Fruit fly (Drosophila melanogaster): ENCODE results near the gene CG17597.

Gene CG17597

dm6 chr2L:18789773-18790385 is 41.1 kb downstream of the CG17597 start:
- TF ChIP-seq gl (tag; optimal IDR thresholded peaks at IDR 0.05) (no peak), CG32121 (GFP tag; IDR thresholded peaks at IDR 0.05) (no peak), CG13204 (GFP tag; optimal IDR thresholded peaks at IDR 0.05) (no peak), CG17806 (tag; optimal IDR thresholded peaks at IDR 0.05) (no peak), CG10348 (GFP tag; IDR thresholded peaks at IDR 0.05) (no peak), rn (GFP tag; IDR thresholded peaks at IDR 0.05) (no peak), CG15710 (tag; optimal IDR thresholded peaks at IDR 0.05) (no peak), Pif1A (GFP tag; optimal IDR thresholded peaks at IDR 0.05) (no peak), CG8301 (tag; optimal IDR thresholded peaks at IDR 0.05) (no peak), D1 (tag; optimal IDR thresholded peaks at IDR 0.05) (no peak)

- TF ChIP-seq Snoo (tag; optimal IDR thresholded peaks at IDR 0.05) (no peak), CG17806 (tag; optimal IDR thresholded peaks at IDR 0.05) (no peak), CG14655 (GFP tag; optimal IDR thresholded peaks at IDR 0.05) (no peak), Pif1A (GFP tag; optimal IDR thresholded peaks at IDR 0.05) (no peak), CG34367 (tag; optimal IDR thresholded peaks at IDR 0.05) (no peak), CG10348 (GFP tag; IDR thresholded peaks at IDR 0.05) (no peak), Pif1B (GFP tag; optimal IDR thresholded peaks at IDR 0.05) (no peak), CG32121 (GFP tag; IDR thresholded peaks at IDR 0.05) (no peak), fd96Ca (GFP tag; IDR thresholded peaks at IDR 0.05) (no peak), gl (tag; optimal IDR thresholded peaks at IDR 0.05) (no peak), Ets98B (GFP tag; IDR thresholded peaks at IDR 0.05) (no peak)
Observed at dm6 chr2L:18788953-18789352, 42.0 kb downstream of the CG17597 start.

DNA sequence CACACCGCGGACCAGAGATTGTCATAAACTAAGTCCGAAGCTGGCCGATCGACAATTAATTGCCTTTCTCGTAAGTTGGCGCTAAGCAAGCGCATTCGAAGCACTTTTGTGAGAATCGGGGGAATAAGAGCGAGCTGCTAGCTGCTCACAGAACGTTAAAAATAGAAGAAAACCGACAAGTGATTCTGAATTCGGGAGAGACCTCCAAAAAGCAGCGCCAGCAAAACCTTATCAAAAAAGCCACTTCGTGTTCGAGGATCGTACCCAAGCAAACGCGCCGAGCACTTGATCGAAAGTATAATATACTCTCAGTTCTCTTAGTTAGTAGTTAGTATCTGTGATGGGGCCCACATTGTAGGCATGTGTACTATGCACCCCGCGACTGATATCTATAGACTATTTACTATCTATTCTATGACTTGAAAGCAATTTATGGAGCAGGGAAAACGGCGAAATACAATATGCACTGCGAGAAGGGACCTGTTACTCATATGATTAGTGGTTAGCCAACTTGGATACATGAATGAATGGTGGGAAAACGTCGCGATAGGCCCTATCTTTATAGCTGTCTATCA is 43.5 kb downstream of the CG17597 start:
- TF ChIP-seq gl (tag; optimal IDR thresholded peaks at IDR 0.05) (no peak), CG17806 (tag; optimal IDR thresholded peaks at IDR 0.05) (no peak), Pif1A (GFP tag; optimal IDR thresholded peaks at IDR 0.05) (no peak), rn (GFP tag; IDR thresholded peaks at IDR 0.05) (no peak), CG14655 (GFP tag; optimal IDR thresholded peaks at IDR 0.05) (no peak), CG10348 (GFP tag; IDR thresholded peaks at IDR 0.05) (no peak), CG34367 (tag; optimal IDR thresholded peaks at IDR 0.05) (no peak), CG8301 (tag; optimal IDR thresholded peaks at IDR 0.05) (no peak), CG13204 (GFP tag; optimal IDR thresholded peaks at IDR 0.05) (no peak), Snoo (tag; optimal IDR thresholded peaks at IDR 0.05) (no peak), Ets98B (GFP tag; IDR thresholded peaks at IDR 0.05) (no peak), EcR (GFP tag; optimal IDR thresholded peaks at IDR 0.05) (no peak), CG8159 (tag; optimal IDR thresholded peaks at IDR 0.05) (no peak), fd96Ca (GFP tag; IDR thresholded peaks at IDR 0.05) (no peak), CG12605 (GFP tag; IDR thresholded peaks at IDR 0.05) (no peak), D1 (tag; optimal IDR thresholded peaks at IDR 0.05) (no peak), CG32121 (GFP tag; IDR thresholded peaks at IDR 0.05) (no peak), Pif1B (GFP tag; optimal IDR thresholded peaks at IDR 0.05) (no peak), CG15710 (tag; optimal IDR thresholded peaks at IDR 0.05) (no peak)

dm6 chr2L:18785026-18785600 is 45.8 kb downstream of the CG17597 start:
- TF ChIP-seq Pif1B (GFP tag; optimal IDR thresholded peaks at IDR 0.05): no peak

DNA sequence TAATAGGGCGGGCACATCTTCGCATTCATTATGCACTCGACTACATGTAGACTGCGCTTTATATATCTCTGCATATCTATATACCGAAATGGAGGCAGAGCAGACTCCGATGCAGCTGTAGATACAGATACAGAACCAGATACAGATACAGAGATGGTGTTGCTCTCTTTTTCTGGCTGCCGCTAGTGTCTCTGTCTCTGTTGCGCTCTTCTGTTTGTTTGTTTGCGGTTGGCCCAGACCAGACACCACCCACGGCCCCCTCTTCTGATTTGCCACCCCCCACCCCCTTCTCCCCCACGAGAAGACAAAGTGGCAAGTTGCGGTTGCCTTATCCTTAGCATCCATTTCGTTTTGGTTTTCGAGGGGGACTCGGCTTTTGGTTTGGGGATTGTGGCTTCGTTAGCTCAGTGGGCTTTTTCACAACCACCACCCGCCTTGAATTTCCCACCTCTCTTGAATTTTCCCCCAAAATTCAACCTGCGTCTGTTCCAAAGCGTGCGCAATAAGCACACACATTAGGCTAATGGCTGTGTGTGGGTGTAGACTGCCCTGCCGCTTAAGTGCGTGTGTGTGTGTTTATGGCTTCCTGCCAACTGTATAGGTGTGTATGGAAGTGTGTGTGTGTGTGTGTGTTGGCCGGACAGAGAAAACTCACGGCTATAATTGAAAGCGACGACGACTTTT is 47.5 kb downstream of the CG17597 start:
- no peak for TF ChIP-seq EcR (GFP tag; optimal IDR thresholded peaks at IDR 0.05)
- no peak for TF ChIP-seq CG14655 (GFP tag; optimal IDR thresholded peaks at IDR 0.05)
- no peak for TF ChIP-seq CG13204 (GFP tag; optimal IDR thresholded peaks at IDR 0.05)
- no peak for TF ChIP-seq CG8301 (tag; optimal IDR thresholded peaks at IDR 0.05)
- no peak for TF ChIP-seq Pif1A (GFP tag; optimal IDR thresholded peaks at IDR 0.05)
- TF ChIP-seq CG4496 (GFP tag; IDR thresholded peaks at IDR 0.05): no peak
- TF ChIP-seq CG17806 (tag; optimal IDR thresholded peaks at IDR 0.05): no peak
- no peak for TF ChIP-seq CG32121 (GFP tag; IDR thresholded peaks at IDR 0.05)
- TF ChIP-seq D1 (tag; optimal IDR thresholded peaks at IDR 0.05): no peak
- TF ChIP-seq CG15710 (tag; optimal IDR thresholded peaks at IDR 0.05): no peak
- no peak for TF ChIP-seq Pif1B (GFP tag; optimal IDR thresholded peaks at IDR 0.05)
- no peak for TF ChIP-seq CG34367 (tag; optimal IDR thresholded peaks at IDR 0.05)
- no peak for TF ChIP-seq CG10348 (GFP tag; IDR thresholded peaks at IDR 0.05)
- TF ChIP-seq Ets98B (GFP tag; IDR thresholded peaks at IDR 0.05): no peak
- no peak for TF ChIP-seq CG8159 (tag; optimal IDR thresholded peaks at IDR 0.05)
- no peak for TF ChIP-seq fd96Ca (GFP tag; IDR thresholded peaks at IDR 0.05)
- TF ChIP-seq gl (tag; optimal IDR thresholded peaks at IDR 0.05): no peak
- TF ChIP-seq CG9948 (tag; optimal IDR thresholded peaks at IDR 0.05): no peak
- TF ChIP-seq rn (GFP tag; IDR thresholded peaks at IDR 0.05): no peak

DNA sequence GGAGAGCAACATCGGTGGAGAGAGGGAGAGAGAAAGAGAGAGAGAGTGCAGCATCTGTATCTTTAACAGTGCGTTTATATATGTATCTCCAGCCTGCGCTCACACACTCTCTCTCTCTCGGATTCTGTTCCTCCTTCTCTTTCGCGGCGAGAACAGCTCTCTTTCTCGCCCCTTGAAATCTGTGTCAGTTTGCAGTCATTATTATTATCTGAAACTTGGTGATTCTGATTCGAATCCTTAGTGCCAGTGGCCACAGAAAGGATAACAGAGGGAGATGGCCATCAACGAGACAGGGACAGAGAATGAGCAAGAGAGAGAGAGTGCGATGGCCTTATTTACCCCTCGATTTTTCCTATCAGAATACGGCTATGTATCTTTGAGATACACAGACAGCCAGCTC is 48.0 kb downstream of the CG17597 start:
- TF ChIP-seq D1 (tag; optimal IDR thresholded peaks at IDR 0.05) (no peak), Pif1A (GFP tag; optimal IDR thresholded peaks at IDR 0.05) (no peak), CG32121 (GFP tag; IDR thresholded peaks at IDR 0.05) (no peak), CG17806 (tag; optimal IDR thresholded peaks at IDR 0.05) (no peak), rn (GFP tag; IDR thresholded peaks at IDR 0.05) (no peak), CG8301 (tag; optimal IDR thresholded peaks at IDR 0.05) (no peak), EcR (GFP tag; optimal IDR thresholded peaks at IDR 0.05) (no peak), CG9948 (tag; optimal IDR thresholded peaks at IDR 0.05) (no peak), CG34367 (tag; optimal IDR thresholded peaks at IDR 0.05) (no peak), Ets98B (GFP tag; IDR thresholded peaks at IDR 0.05) (no peak), CG12605 (GFP tag; IDR thresholded peaks at IDR 0.05) (no peak)
